Fruit fly (Drosophila melanogaster) whole organism, embryonic: ENCODE data around the gene CG7564.

Experiments
- CG10274 ChIP-seq: fragments of 200-800 bp; sonication (Bioruptor generic); optimal IDR thresholded peaks from 3 replicates; lab custom pipeline; 2017; ENCODE audit warnings: missing biosample characterization, mild to moderate bottlenecking, missing genetic modification characterization
- CG10321 ChIP-seq: fragments of 200-800 bp; sonication (Bioruptor generic); IDR thresholded peaks from 2 replicates; pipeline ENCODE4 v1.3.6; 2022; ENCODE audit warnings: missing biosample characterization, missing genetic modification characterization
- CG10366 ChIP-seq: fragments of 200-800 bp; sonication (Bioruptor generic); IDR thresholded peaks from 2 replicates; pipeline ENCODE4 v1.3.6; 2022; ENCODE audit warnings: missing biosample characterization, missing genetic modification characterization
- CG10565 ChIP-seq: fragments of 200-800 bp; sonication (Bioruptor generic); optimal IDR thresholded peaks from 3 replicates; lab custom pipeline; 2016; ENCODE audit warnings: missing biosample characterization, mild to moderate bottlenecking, missing genetic modification characterization
- CG11085 ChIP-seq: fragments of 200-800 bp; sonication (Bioruptor generic); IDR thresholded peaks from 2 replicates; pipeline ENCODE4 v1.3.6; 2022; ENCODE audit warnings: missing biosample characterization, missing genetic modification characterization
- CG12769 ChIP-seq: fragments of 200-800 bp; sonication (Bioruptor generic); optimal IDR thresholded peaks from 2 replicates; lab custom pipeline; 2019; ENCODE audit warnings: missing biosample characterization, mild to moderate bottlenecking, missing genetic modification characterization, moderate library complexity
- CG13775 ChIP-seq: fragments of 200-800 bp; sonication (Bioruptor generic); optimal IDR thresholded peaks from 3 replicates; lab custom pipeline; 2017; ENCODE audit warnings: missing biosample characterization, mild to moderate bottlenecking, missing genetic modification characterization
- CG17612 ChIP-seq: fragments of 200-800 bp; sonication (Bioruptor generic); IDR thresholded peaks from 2 replicates; pipeline ENCODE4 v1.3.6; 2022; ENCODE audit warnings: missing biosample characterization, missing genetic modification characterization
- CG17912 ChIP-seq: fragments of 200-800 bp; sonication (Bioruptor generic); optimal IDR thresholded peaks from 2 replicates; lab custom pipeline; 2018; ENCODE audit warnings: missing biosample characterization, mild to moderate bottlenecking, missing genetic modification characterization
- CG18619 ChIP-seq: fragments of 200-800 bp; sonication (Bioruptor generic); optimal IDR thresholded peaks from 3 replicates; lab custom pipeline; 2017; ENCODE audit warnings: missing biosample characterization, mild to moderate bottlenecking, missing genetic modification characterization
- CG2202 ChIP-seq: fragments of 200-800 bp; sonication (Bioruptor generic); optimal IDR thresholded peaks from 2 replicates; lab custom pipeline; 2018; ENCODE audit warnings: missing biosample characterization, mild to moderate bottlenecking, missing genetic modification characterization
- CG2678 ChIP-seq: fragments of 200-800 bp; sonication (Bioruptor generic); optimal IDR thresholded peaks from 3 replicates; lab custom pipeline; 2019; ENCODE audit warnings: missing biosample characterization, mild to moderate bottlenecking, missing genetic modification characterization, moderate library complexity
- CG31224 ChIP-seq: fragments of 200-800 bp; sonication (Bioruptor generic); IDR thresholded peaks from 2 replicates; pipeline ENCODE4 v1.3.6; 2022; ENCODE audit warnings: missing biosample characterization, missing genetic modification characterization
- CG31365 ChIP-seq: fragments of 200-800 bp; sonication (Bioruptor generic); optimal IDR thresholded peaks from 2 replicates; lab custom pipeline; 2018; ENCODE audit warnings: missing biosample characterization, mild to moderate bottlenecking, missing genetic modification characterization
- CG31388 ChIP-seq: fragments of 200-800 bp; sonication (Bioruptor generic); optimal IDR thresholded peaks from 2 replicates; lab custom pipeline; 2016; ENCODE audit warnings: missing biosample characterization, missing genetic modification characterization
- CG33213 ChIP-seq: fragments of 200-800 bp; sonication (Bioruptor generic); optimal IDR thresholded peaks from 3 replicates; lab custom pipeline; 2016; ENCODE audit warnings: missing biosample characterization, missing genetic modification characterization
- CG5180 ChIP-seq: fragments of 200-800 bp; sonication (Bioruptor generic); optimal IDR thresholded peaks from 3 replicates; lab custom pipeline; 2017; ENCODE audit warnings: missing biosample characterization, missing genetic modification characterization, mild to moderate bottlenecking, moderate library complexity, missing genetic modification reagents
- CG6765 ChIP-seq: fragments of 200-800 bp; sonication (Bioruptor generic); optimal IDR thresholded peaks from 3 replicates; lab custom pipeline; 2017; ENCODE audit warnings: missing biosample characterization, mild to moderate bottlenecking, missing genetic modification characterization
- CG6854 ChIP-seq: fragments of 200-800 bp; sonication (Bioruptor generic); optimal IDR thresholded peaks from 3 replicates; lab custom pipeline; 2017; ENCODE audit warnings: missing biosample characterization, mild to moderate bottlenecking, missing genetic modification characterization
- CG7357 ChIP-seq: fragments of 200-800 bp; sonication (Bioruptor generic); IDR thresholded peaks from 3 replicates; pipeline ENCODE4 v1.3.6; 2022; ENCODE audit warnings: missing biosample characterization, missing genetic modification characterization
- CG8281 ChIP-seq: fragments of 200-800 bp; sonication (Bioruptor generic); optimal IDR thresholded peaks from 2 replicates; lab custom pipeline; 2018; ENCODE audit warnings: missing biosample characterization, mild to moderate bottlenecking, missing genetic modification characterization, moderate library complexity
- CG8359 ChIP-seq: fragments of 200-800 bp; sonication (Bioruptor generic); optimal IDR thresholded peaks from 2 replicates; lab custom pipeline; 2017; ENCODE audit warnings: missing biosample characterization, mild to moderate bottlenecking, missing genetic modification characterization, borderline replicate concordance
- Dbx ChIP-seq: fragments of 200-800 bp; sonication (Bioruptor generic); IDR thresholded peaks from 3 replicates; pipeline ENCODE4 v1.3.6; 2022; ENCODE audit warnings: missing biosample characterization, missing genetic modification characterization
- Doc2 ChIP-seq: fragments of 200-800 bp; sonication (Bioruptor generic); IDR thresholded peaks from 2 replicates; pipeline ENCODE4 v1.3.6; 2022; ENCODE audit warnings: missing biosample characterization, missing genetic modification characterization
- Eip74EF ChIP-seq, 2 experiments: fragments of 200-800 bp in 1 of 2; fragments of >200 bp in 1 of 2; sonication (Bioruptor generic) in 1 of 2; optimal IDR thresholded peaks; 2 replicates each; lab custom pipeline; 2017 to 2019; ENCODE audit warnings: missing biosample characterization in 2 of 2, missing genetic modification characterization in 2 of 2, mild to moderate bottlenecking in 1 of 2, moderate library complexity in 1 of 2
- Gug ChIP-seq: fragments of 200-800 bp; sonication (Bioruptor generic); IDR thresholded peaks from 4 replicates; pipeline ENCODE4 v1.3.6; 2022; ENCODE audit warnings: missing biosample characterization, missing genetic modification characterization
- Kr ChIP-seq: fragments of 200-800 bp; sonication (Bioruptor generic); optimal IDR thresholded peaks from 2 replicates; lab custom pipeline; 2017; ENCODE audit warnings: missing biosample characterization, mild to moderate bottlenecking, missing genetic modification characterization
- MESR4 ChIP-seq: fragments of 200-800 bp; sonication (Bioruptor generic); optimal IDR thresholded peaks from 2 replicates; lab custom pipeline; 2018; ENCODE audit warnings: missing biosample characterization, mild to moderate bottlenecking, missing genetic modification characterization, moderate library complexity
- Mes4 ChIP-seq: fragments of 200-800 bp; sonication (Bioruptor generic); optimal IDR thresholded peaks from 2 replicates; lab custom pipeline; 2016; ENCODE audit warnings: missing biosample characterization, missing genetic modification characterization
- Myb ChIP-seq: fragments of 200-800 bp; sonication (Bioruptor generic); optimal IDR thresholded peaks from 2 replicates; lab custom pipeline; 2016; ENCODE audit warnings: missing biosample characterization, missing genetic modification characterization
- NfI ChIP-seq: fragments of 200-800 bp; sonication (Bioruptor generic); optimal IDR thresholded peaks from 3 replicates; lab custom pipeline; 2018; ENCODE audit warnings: missing biosample characterization, mild to moderate bottlenecking, missing genetic modification characterization, moderate library complexity
- Sry-δ ChIP-seq: fragments of 200-800 bp; sonication (Bioruptor generic); optimal IDR thresholded peaks from 2 replicates; lab custom pipeline; 2016; ENCODE audit warnings: missing biosample characterization, missing genetic modification characterization
- Stat92E ChIP-seq, 3 experiments: fragments of >200 bp in 2 of 3; fragments of 200-800 bp in 1 of 3; sonication (Bioruptor generic) in 1 of 3; optimal IDR thresholded peaks; 2 replicates each; lab custom pipeline; 2017 to 2019; ENCODE audit warnings: missing biosample characterization in 3 of 3, missing genetic modification characterization in 3 of 3, mild to moderate bottlenecking in 1 of 3, moderate library complexity in 1 of 3
- ato ChIP-seq: fragments of 200-800 bp; sonication (Bioruptor generic); IDR thresholded peaks from 2 replicates; pipeline ENCODE4 v1.3.6; 2022; ENCODE audit warnings: missing biosample characterization, missing genetic modification characterization; ENCODE audit not compliant: partially characterized antibody
- br ChIP-seq: fragments of >200 bp; optimal IDR thresholded peaks from 2 replicates; lab custom pipeline; 2017
- cas ChIP-seq: fragments of 200-800 bp; sonication (Bioruptor generic); IDR thresholded peaks from 2 replicates; pipeline ENCODE4 v1.3.6; 2022; ENCODE audit warnings: missing biosample characterization, missing genetic modification characterization
- chm ChIP-seq: fragments of 200-800 bp; sonication (Bioruptor generic); IDR thresholded peaks from 2 replicates; pipeline ENCODE4 v1.3.6; 2022; ENCODE audit warnings: missing biosample characterization, missing genetic modification characterization
- dimm ChIP-seq: fragments of 200-800 bp; sonication (Bioruptor generic); IDR thresholded peaks from 2 replicates; pipeline ENCODE4 v1.3.6; 2022; ENCODE audit warnings: missing biosample characterization, missing genetic modification characterization
- eve ChIP-seq, 2 experiments: fragments of >200 bp; optimal IDR thresholded peaks; 2 replicates each; lab custom pipeline; 2017; ENCODE audit warnings: missing biosample characterization in 2 of 2, missing genetic modification characterization in 2 of 2
- exex ChIP-seq: fragments of 200-800 bp; sonication (Bioruptor generic); optimal IDR thresholded peaks from 4 replicates; lab custom pipeline; 2018; ENCODE audit warnings: missing biosample characterization, mild to moderate bottlenecking, missing genetic modification characterization, moderate library complexity
- klu ChIP-seq: fragments of 200-800 bp; sonication (Bioruptor generic); IDR thresholded peaks from 2 replicates; pipeline ENCODE4 v1.3.6; 2022; ENCODE audit warnings: missing biosample characterization, missing genetic modification characterization
- nerfin-2 ChIP-seq: fragments of 200-800 bp; sonication (Bioruptor generic); IDR thresholded peaks from 2 replicates; pipeline ENCODE4 v1.3.6; 2022; ENCODE audit warnings: missing biosample characterization, missing genetic modification characterization; ENCODE audit not compliant: partially characterized antibody
- org-1 ChIP-seq: fragments of 200-800 bp; sonication (Bioruptor generic); optimal IDR thresholded peaks from 2 replicates; lab custom pipeline; 2017; ENCODE audit warnings: missing biosample characterization, missing genetic modification characterization
- pho ChIP-seq: fragments of 200-800 bp; sonication (Bioruptor generic); optimal IDR thresholded peaks from 2 replicates; lab custom pipeline; 2016; ENCODE audit warnings: missing biosample characterization, missing genetic modification characterization
- pzg ChIP-seq: fragments of 200-800 bp; sonication (Bioruptor generic); optimal IDR thresholded peaks from 3 replicates; lab custom pipeline; 2018; ENCODE audit warnings: missing biosample characterization, mild to moderate bottlenecking, missing genetic modification characterization, moderate library complexity
- rib ChIP-seq: fragments of 200-800 bp; sonication (Bioruptor generic); IDR thresholded peaks from 2 replicates; pipeline ENCODE4 v1.3.6; 2022; ENCODE audit warnings: missing biosample characterization, missing genetic modification characterization
- tx ChIP-seq: fragments of 200-800 bp; sonication (Bioruptor generic); optimal IDR thresholded peaks from 2 replicates; lab custom pipeline; 2016; ENCODE audit warnings: missing biosample characterization, missing genetic modification characterization
- wdn ChIP-seq: fragments of 200-800 bp; sonication (Bioruptor generic); IDR thresholded peaks from 2 replicates; pipeline ENCODE4 v1.3.6; 2022; ENCODE audit warnings: missing biosample characterization, missing genetic modification characterization
- z ChIP-seq: fragments of 200-800 bp; sonication (Bioruptor generic); IDR thresholded peaks from 3 replicates; pipeline ENCODE4 v1.3.6; 2022; ENCODE audit warnings: missing biosample characterization, missing genetic modification characterization

The CG7564 gene

DNA sequence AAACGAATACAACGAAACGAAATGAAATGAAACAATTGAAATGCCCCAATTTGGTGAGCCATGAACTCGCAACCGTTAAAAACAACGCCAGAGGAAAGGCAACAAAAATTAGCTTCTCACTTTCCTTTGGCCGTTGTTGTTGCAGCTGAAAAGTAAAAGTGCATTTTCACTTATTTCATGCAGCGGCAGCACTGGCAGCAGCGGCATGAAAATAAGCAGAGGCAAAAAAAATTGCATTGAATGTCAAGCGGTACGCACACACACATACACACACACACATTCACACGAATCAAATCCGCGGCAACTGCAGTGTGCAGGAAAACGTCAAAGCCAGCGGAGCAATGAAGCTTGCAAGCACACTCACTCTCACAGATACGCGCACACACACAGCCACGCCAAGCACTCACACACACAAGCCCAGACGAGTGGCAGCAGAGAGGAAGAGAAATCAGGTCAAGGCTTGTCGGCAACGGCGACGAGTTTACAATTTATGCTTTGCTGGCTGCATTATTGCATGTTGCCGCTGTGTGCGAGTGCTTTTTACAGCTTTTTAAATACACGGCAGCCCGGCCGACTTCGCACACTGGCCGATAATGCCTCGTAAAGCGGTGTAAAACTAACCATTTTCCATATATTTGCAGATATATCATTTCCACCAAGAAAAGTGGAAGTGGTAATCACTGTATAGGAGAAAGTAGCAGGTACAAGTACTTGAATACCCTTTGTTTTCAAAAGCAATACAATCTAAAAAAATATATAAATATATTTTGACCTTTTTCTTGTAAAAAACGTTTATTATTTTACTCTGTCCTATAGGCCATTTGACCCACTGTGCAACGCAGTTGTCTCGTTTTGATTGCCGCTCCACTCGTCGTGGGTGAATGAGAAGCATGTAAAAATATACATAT lies 52.5 kb downstream of the CG7564 start (continued):
- TF ChIP-seq eve (GFP tag; optimal IDR thresholded peaks at IDR 0.05; lab: Kevin White, UChicago) (no peak), pzg (GFP tag; lab: Kevin White, UChicago) (no peak), CG10321 (GFP tag; lab: Robert Waterston, UW) (no peak), klu (GFP tag; lab: Robert Waterston, UW) (0 out of 2 replicates have a peak, but pooled peaks have one; percentile 8), CG7357 (peak; percentile 68), CG11085 (GFP tag; lab: Robert Waterston, UW) (no peak), NfI (GFP tag; lab: Kevin White, UChicago) (peak; percentile 66), CG10274 (peak; percentile 26), Dbx (no peak), CG12769 (tag; lab: Kevin White, UChicago) (peak; percentile 55), chm (GFP tag; lab: Robert Waterston, UW) (no peak; the same call in 1 of the 2 replicates), CG31224 (no peak), CG13775 (GFP tag; lab: Kevin White, UChicago) (peak; percentile 31), CG6854 (GFP tag; lab: Kevin White, UChicago) (peak; percentile 17), Mes4 (GFP tag; lab: Kevin White, UChicago) (peak; percentile 20), br (lab: Kevin White, UChicago) (no peak), CG31388 (peak; percentile 23), nerfin-2 (GFP tag; lab: Robert Waterston, UW) (no peak), Gug (GFP tag; lab: Robert Waterston, UW) (peak; percentile 51; the same call in 2 of the 4 replicates), Myb (GFP tag; lab: Kevin White, UChicago) (no peak), pho (no peak), tx (GFP tag; lab: Kevin White, UChicago) (no peak), Stat92E (GFP tag; optimal IDR thresholded peaks at IDR 0.05; lab: Kevin White, UChicago) (no peak), z (GFP tag; lab: Robert Waterston, UW) (no peak), rib (GFP tag; lab: Robert Waterston, UW) (no peak), ato (no peak), CG17912 (GFP tag; lab: Kevin White, UChicago) (peak; percentile 6), CG8359 (GFP tag; lab: Kevin White, UChicago) (peak; percentile 67), CG6765 (GFP tag; lab: Kevin White, UChicago) (no peak), CG31365 (tag; lab: Kevin White, UChicago) (no peak), Eip74EF (GFP tag; optimal IDR thresholded peaks at IDR 0.05; lab: Kevin White, UChicago) (peak; percentile 69 to 97), cas (GFP tag; lab: Robert Waterston, UW) (no peak), CG10565 (GFP tag; lab: Kevin White, UChicago) (no peak), CG8281 (peak; percentile 55), exex (tag; lab: Kevin White, UChicago) (no peak), dimm (GFP tag; lab: Robert Waterston, UW) (peak; percentile 48; the same call in 1 of the 2 replicates), CG10366 (peak; percentile 78), CG2202 (tag; lab: Kevin White, UChicago) (no peak), CG17612 (GFP tag; lab: Robert Waterston, UW) (no peak), CG33213 (GFP tag; lab: Kevin White, UChicago) (no peak), wdn (GFP tag; lab: Robert Waterston, UW) (no peak), org-1 (GFP tag; lab: Kevin White, UChicago) (peak; percentile 76), Kr (GFP tag; lab: Kevin White, UChicago) (no peak), Sry-δ (GFP tag; lab: Kevin White, UChicago) (no peak), CG2678 (tag; lab: Kevin White, UChicago) (peak; percentile 89), CG5180 (GFP tag; lab: Kevin White, UChicago) (peak; percentile 77), CG18619 (GFP tag; lab: Kevin White, UChicago) (peak; percentile 62), Doc2 (GFP tag; lab: Robert Waterston, UW) (no peak), MESR4 (GFP tag; lab: Kevin White, UChicago) (no peak)
